Fruit fly (Drosophila melanogaster): ENCODE results near the gene Cyp28d2.

The Cyp28d2 gene

dm6 chr2L:5238567-5238925 is 31.5 kb downstream of the Cyp28d2 start:
- TF ChIP-seq rgr (GFP tag; optimal IDR thresholded peaks at IDR 0.05) (no peak), Dfd (GFP tag; optimal IDR thresholded peaks at IDR 0.05) (peak; percentile 56), br (GFP tag; optimal IDR thresholded peaks at IDR 0.05) (peak; percentile 11), HLH106 (tag; optimal IDR thresholded peaks at IDR 0.05) (no peak)

dm6 chr2L:5239433-5240278 is 32.6 kb downstream of the Cyp28d2 start:
- no peak for TF ChIP-seq sage (GFP tag; optimal IDR thresholded peaks at IDR 0.05)
- TF ChIP-seq dsf (GFP tag; optimal IDR thresholded peaks at IDR 0.05; ENCODE audit: borderline replicate concordance) = no peak
- no peak for TF ChIP-seq Myc (optimal IDR thresholded peaks at IDR 0.05)
- TF ChIP-seq Hr83 (GFP tag; optimal IDR thresholded peaks at IDR 0.05; ENCODE audit: poor library complexity, severe bottlenecking) = no peak
- no peak for TF ChIP-seq dl (GFP tag; optimal IDR thresholded peaks at IDR 0.05; ENCODE audit: insufficient read depth in 1 of 2, partially characterized antibody in 2 of 2)
- TF ChIP-seq psq (GFP tag; optimal IDR thresholded peaks at IDR 0.05) = no peak
- TF ChIP-seq OdsH (GFP tag; optimal IDR thresholded peaks at IDR 0.05) = no peak
- no peak for TF ChIP-seq rgr (GFP tag; optimal IDR thresholded peaks at IDR 0.05)

dm6 chr2L:5240520-5240919 is 33.5 kb downstream of the Cyp28d2 start:
- TF ChIP-seq Sp1 (GFP tag; optimal IDR thresholded peaks at IDR 0.05) (no peak), h (GFP tag; optimal IDR thresholded peaks at IDR 0.05) (no peak), dl (GFP tag; optimal IDR thresholded peaks at IDR 0.05; ENCODE audit: insufficient read depth in 1 of 2, partially characterized antibody in 2 of 2) (no peak), jim (GFP tag; optimal IDR thresholded peaks at IDR 0.05) (no peak), Mio (GFP tag; optimal IDR thresholded peaks at IDR 0.05) (no peak), Rel (GFP tag; optimal IDR thresholded peaks at IDR 0.05) (no peak), Rel (tag; optimal IDR thresholded peaks at IDR 0.05) (no peak), psq (GFP tag; optimal IDR thresholded peaks at IDR 0.05) (no peak), lola (GFP tag; optimal IDR thresholded peaks at IDR 0.05) (no peak), Myc (optimal IDR thresholded peaks at IDR 0.05) (no peak), rgr (GFP tag; optimal IDR thresholded peaks at IDR 0.05) (no peak), pan (optimal IDR thresholded peaks at IDR 0.05) (no peak), dmrt93B (GFP tag; optimal IDR thresholded peaks at IDR 0.05) (no peak), CG9705 (GFP tag; optimal IDR thresholded peaks at IDR 0.05) (no peak), br (GFP tag; optimal IDR thresholded peaks at IDR 0.05) (no peak), GATAd (GFP tag; optimal IDR thresholded peaks at IDR 0.05) (no peak), dsf (GFP tag; optimal IDR thresholded peaks at IDR 0.05; ENCODE audit: borderline replicate concordance) (no peak), sv (GFP tag; optimal IDR thresholded peaks at IDR 0.05) (no peak), tai (GFP tag; optimal IDR thresholded peaks at IDR 0.05) (no peak)

dm6 chr2L:5242194-5242914 is 35.3 kb downstream of the Cyp28d2 start:
- TF ChIP-seq Rel (GFP tag; optimal IDR thresholded peaks at IDR 0.05) = no peak
- TF ChIP-seq Rel (tag; optimal IDR thresholded peaks at IDR 0.05) = peak; percentile 52
- TF ChIP-seq Abd-B (GFP tag; optimal IDR thresholded peaks at IDR 0.05) = no peak
- TF ChIP-seq Sp1 (GFP tag; optimal IDR thresholded peaks at IDR 0.05) = peak; percentile 12
- TF ChIP-seq Hr78 (GFP tag; optimal IDR thresholded peaks at IDR 0.05) = no peak
- peak; percentile 45 for TF ChIP-seq brk (GFP tag; optimal IDR thresholded peaks at IDR 0.05)
- peak; percentile 52 for TF ChIP-seq Hnf4 (GFP tag; optimal IDR thresholded peaks at IDR 0.05)
- TF ChIP-seq ey (GFP tag; optimal IDR thresholded peaks at IDR 0.05) = peak; percentile 52
- peak; percentile 23 for TF ChIP-seq psq (GFP tag; optimal IDR thresholded peaks at IDR 0.05)
- TF ChIP-seq CG32264 (GFP tag; optimal IDR thresholded peaks at IDR 0.05) = no peak
- peak; percentile 74 for TF ChIP-seq h (GFP tag; optimal IDR thresholded peaks at IDR 0.05)
- peak; percentile 22 for TF ChIP-seq br (GFP tag; optimal IDR thresholded peaks at IDR 0.05)
- TF ChIP-seq sage (GFP tag; optimal IDR thresholded peaks at IDR 0.05) = no peak
- peak; percentile 61 for TF ChIP-seq fru (GFP tag; optimal IDR thresholded peaks at IDR 0.05)
- TF ChIP-seq rgr (GFP tag; optimal IDR thresholded peaks at IDR 0.05) = peak; percentile 67
- TF ChIP-seq HLH106 (tag; optimal IDR thresholded peaks at IDR 0.05) = peak; percentile 24
- TF ChIP-seq foxo (GFP tag; optimal IDR thresholded peaks at IDR 0.05) = peak in 1 of 2 experiments; percentile 69
- peak; percentile 55 for TF ChIP-seq OdsH (GFP tag; optimal IDR thresholded peaks at IDR 0.05)
- TF ChIP-seq CrebA (GFP tag; optimal IDR thresholded peaks at IDR 0.05; ENCODE audit: borderline replicate concordance) = peak; percentile 19

Data from whole organism, wandering third instar larva.